Worm (Caenorhabditis elegans) whole organism, young adult: ENCODE measurements around the gene acy-4.

ENCODE experiments used
- K11D2.4 ChIP-seq: fragments of 200-800 bp; sonication (Bioruptor generic); IDR thresholded peaks from 2 replicates; pipeline ENCODE4 v1.3.6; 2022; ENCODE audit warnings: missing genetic modification reagents, missing genetic modification characterization, missing compliant biosample characterization
- Y53G8AR.9 ChIP-seq: fragments of 200-800 bp; sonication (Bioruptor generic); conservative IDR thresholded peaks from 2 replicates; pipeline ENCODE4 v1.3.6; 2022; ENCODE audit warnings: missing genetic modification reagents, missing genetic modification characterization, missing compliant biosample characterization
- Y79H2A.3 ChIP-seq: fragments of 200-800 bp; sonication (Bioruptor generic); conservative IDR thresholded peaks from 2 replicates; pipeline ENCODE4 v1.3.6; 2022; ENCODE audit warnings: missing genetic modification reagents, missing genetic modification characterization, missing compliant biosample characterization
- Y95B8A.8 ChIP-seq: fragments of 200-800 bp; sonication (Bioruptor generic); IDR thresholded peaks from 2 replicates; pipeline ENCODE4 v1.3.6; 2022; ENCODE audit warnings: missing genetic modification reagents, missing genetic modification characterization, missing compliant biosample characterization
- aptf-3 ChIP-seq: fragments of 200-800 bp; sonication (Bioruptor generic); IDR thresholded peaks from 2 replicates; pipeline ENCODE4 v1.3.6; 2022; ENCODE audit warnings: missing genetic modification characterization, missing compliant biosample characterization
- ceh-100 ChIP-seq: fragments of 200-800 bp; sonication (Bioruptor generic); IDR thresholded peaks from 2 replicates; pipeline ENCODE4 v1.3.6; 2022; ENCODE audit warnings: missing genetic modification reagents, missing genetic modification characterization, missing compliant biosample characterization
- him-1 ChIP-seq: sonication (generic microtip); optimal IDR thresholded peaks from 2 replicates; lab custom pipeline; 2016; ENCODE audit warnings: missing genotype, missing genetic modification reagents, missing genetic modification characterization, missing compliant biosample characterization
- hmg-20 ChIP-seq: fragments of 200-800 bp; sonication (Bioruptor generic); IDR thresholded peaks from 2 replicates; pipeline ENCODE4 v1.3.6; 2022; ENCODE audit warnings: missing genetic modification reagents, missing genetic modification characterization, missing compliant biosample characterization
- hrde-1 ChIP-seq: sonication (generic microtip); optimal IDR thresholded peaks from 2 replicates; lab custom pipeline; 2016; ENCODE audit warnings: missing genetic modification characterization, mild to moderate bottlenecking, missing compliant biosample characterization, moderate library complexity, missing genotype, missing genetic modification reagents, borderline replicate concordance
- lag-1 ChIP-seq: fragments of 200-800 bp; sonication (Bioruptor generic); IDR thresholded peaks from 2 replicates; pipeline ENCODE4 v1.3.6; 2022; ENCODE audit warnings: missing genetic modification reagents, missing genetic modification characterization, missing compliant biosample characterization
- lin-35 ChIP-seq, 3 experiments: fragments of 150-350 bp in 2 of 3; sonication (generic microtip) in 1 of 3; optimal IDR thresholded peaks; 2 replicates each; lab custom pipeline; 2014 to 2018; ENCODE audit warnings: missing biosample characterization in 3 of 3, missing genetic modification characterization in 3 of 3, missing genetic modification reagents in 3 of 3
- snpc-4 ChIP-seq, 5 experiments: fragments of 150-350 bp in 1 of 5; sonication (generic microtip) in 4 of 5; optimal IDR thresholded peaks; 2 replicates each; lab custom pipeline; 2014 to 2018; ENCODE audit warnings: missing genetic modification characterization in 5 of 5, missing biosample characterization in 3 of 5, antibody characterized with exemption in 2 of 5, mild to moderate bottlenecking in 2 of 5, missing compliant biosample characterization in 2 of 5, missing genotype in 2 of 5, moderate library complexity in 2 of 5, missing genetic modification reagents in 1 of 5
- tbx-9 ChIP-seq: sonication (generic microtip); optimal IDR thresholded peaks from 2 replicates; lab custom pipeline; 2016; ENCODE audit warnings: borderline replicate concordance, missing genetic modification characterization, inconsistent platforms, missing compliant biosample characterization
- zim-3 ChIP-seq: sonication (generic microtip); optimal IDR thresholded peaks from 2 replicates; lab custom pipeline; 2017; ENCODE audit warnings: mild to moderate bottlenecking, missing genetic modification characterization, moderate library complexity, missing compliant biosample characterization

ce11 chrV:5672270-5672669 lies 41.6 kb upstream of the acy-4 start:
- TF ChIP-seq hmg-20 (no peak), snpc-4 (GFP tag; optimal IDR thresholded peaks at IDR 0.05; lab: Kevin White, UChicago) (no peak), snpc-4 (tag; optimal IDR thresholded peaks at IDR 0.05; lab: Kevin White, UChicago) (no peak), lin-35 (GFP tag; optimal IDR thresholded peaks at IDR 0.05; lab: Kevin White, UChicago) (no peak), aptf-3 (GFP tag; lab: Robert Waterston, UW) (no peak), lag-1 (GFP tag; lab: Robert Waterston, UW) (no peak), tbx-9 (no peak), ceh-100 (GFP tag; lab: Robert Waterston, UW) (no peak), him-1 (tag; lab: Kevin White, UChicago) (no peak), hrde-1 (tag; lab: Kevin White, UChicago) (no peak), Y53G8AR.9 (no peak), K11D2.4 (no peak), Y79H2A.3 (GFP tag; lab: Robert Waterston, UW) (no peak), zim-3 (tag; lab: Kevin White, UChicago) (no peak), Y95B8A.8 (GFP tag; lab: Robert Waterston, UW) (no peak)
